Worm (Caenorhabditis elegans): Measurements from ENCODE around the gene Y44A6C.1.

Y44A6C.1 gene

ce11 chrV:20746805-20747204 is 33.1 kb downstream of the Y44A6C.1 start:
- TF ChIP-seq nhr-12 (tag; optimal IDR thresholded peaks at IDR 0.05) (no peak), pha-4 (tag; optimal IDR thresholded peaks at IDR 0.05) (peak; percentile 84)

- TF ChIP-seq mep-1 (tag; optimal IDR thresholded peaks at IDR 0.05), result no peak
- no peak for TF ChIP-seq nhr-237 (tag; optimal IDR thresholded peaks at IDR 0.05)
- TF ChIP-seq ces-1 (GFP tag; optimal IDR thresholded peaks at IDR 0.05), result no peak
- no peak for TF ChIP-seq ceh-83 (GFP tag; optimal IDR thresholded peaks at IDR 0.05)
- no peak for TF ChIP-seq nhr-28 (tag; optimal IDR thresholded peaks at IDR 0.05)
- TF ChIP-seq hlh-1 (tag; optimal IDR thresholded peaks at IDR 0.05), result no peak
- TF ChIP-seq ceh-39 (tag; optimal IDR thresholded peaks at IDR 0.05), result no peak
- no peak for TF ChIP-seq drap-1 (GFP tag; optimal IDR thresholded peaks at IDR 0.05)
- no peak for TF ChIP-seq sem-2 (GFP tag; optimal IDR thresholded peaks at IDR 0.05)
- TF ChIP-seq unc-120 (tag; optimal IDR thresholded peaks at IDR 0.05; ENCODE audit: poor library complexity, severe bottlenecking), result no peak
- no peak for TF ChIP-seq nhr-76 (tag; optimal IDR thresholded peaks at IDR 0.05)
- no peak for TF ChIP-seq lsy-2 (tag; optimal IDR thresholded peaks at IDR 0.05)
- TF ChIP-seq elt-1 (tag; optimal IDR thresholded peaks at IDR 0.05; ENCODE audit: borderline replicate concordance, insufficient read depth), result no peak
- no peak for TF ChIP-seq tbx-8 (GFP tag; optimal IDR thresholded peaks at IDR 0.05)
- no peak for TF ChIP-seq flh-1 (GFP tag; optimal IDR thresholded peaks at IDR 0.05)
- TF ChIP-seq mab-5 (tag; optimal IDR thresholded peaks at IDR 0.05), result no peak
- no peak for TF ChIP-seq bed-3 (GFP tag; optimal IDR thresholded peaks at IDR 0.05)
- TF ChIP-seq ztf-11 (tag; optimal IDR thresholded peaks at IDR 0.05), result no peak
Measured at ce11 chrV:20747964-20748363, 34.2 kb downstream of the Y44A6C.1 start.

ce11 chrV:20749098-20749497 is 35.4 kb downstream of the Y44A6C.1 start:
- no peak for TF ChIP-seq ztf-11 (tag; optimal IDR thresholded peaks at IDR 0.05)
- no peak for TF ChIP-seq ceh-39 (tag; optimal IDR thresholded peaks at IDR 0.05)
- peak; percentile 45 for TF ChIP-seq nhr-237 (tag; optimal IDR thresholded peaks at IDR 0.05)
- TF ChIP-seq lsy-2 (tag; optimal IDR thresholded peaks at IDR 0.05), result peak; percentile 73
- no peak for TF ChIP-seq ceh-83 (GFP tag; optimal IDR thresholded peaks at IDR 0.05)
- TF ChIP-seq nhr-12 (tag; optimal IDR thresholded peaks at IDR 0.05), result no peak
- TF ChIP-seq pha-4 (tag; optimal IDR thresholded peaks at IDR 0.05), result peak; percentile 100
- TF ChIP-seq lin-32 (GFP tag; optimal IDR thresholded peaks at IDR 0.05), result no peak
- no peak for TF ChIP-seq zip-8 (tag; optimal IDR thresholded peaks at IDR 0.05)
- TF ChIP-seq sem-2 (GFP tag; optimal IDR thresholded peaks at IDR 0.05), result no peak
- TF ChIP-seq drap-1 (GFP tag; optimal IDR thresholded peaks at IDR 0.05), result peak; percentile 46
- peak; percentile 2 for TF ChIP-seq mep-1 (tag; optimal IDR thresholded peaks at IDR 0.05)

DNA sequence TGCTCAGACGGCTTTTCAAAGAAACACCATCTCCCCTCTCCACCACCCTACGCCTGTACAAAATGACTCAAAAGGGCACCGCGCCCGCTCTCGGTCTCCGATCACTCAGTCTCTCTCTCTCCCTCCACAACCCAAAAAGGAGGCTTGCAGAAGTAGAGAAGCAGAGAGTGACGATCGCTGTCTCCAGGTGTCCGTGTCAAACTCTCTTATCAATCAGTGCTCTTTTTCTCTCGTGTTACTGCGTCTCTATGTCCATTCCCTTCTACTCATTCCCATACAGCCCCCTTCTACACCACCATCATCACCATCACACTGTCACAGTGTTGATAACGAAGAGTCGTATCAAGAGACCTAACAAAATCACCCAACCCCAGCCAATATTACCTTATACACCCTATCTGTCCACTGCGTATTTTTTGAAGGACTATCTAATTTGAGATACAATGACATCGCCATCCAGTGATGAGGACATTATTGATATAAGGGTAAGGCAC is 38.9 kb downstream of the Y44A6C.1 start, which contains the start of gene pha-4:
pha-4 (plus strand) TSS at position 444 of the 494 bp plus-strand sequence.
- TF ChIP-seq mls-2 (tag; optimal IDR thresholded peaks at IDR 0.05), result no peak
- TF ChIP-seq pha-4 (tag; optimal IDR thresholded peaks at IDR 0.05), result peak; percentile 93
- TF ChIP-seq elt-3 (tag; optimal IDR thresholded peaks at IDR 0.05), result no peak
- no peak for TF ChIP-seq ham-2 (GFP tag; optimal IDR thresholded peaks at IDR 0.05)
- no peak for TF ChIP-seq lin-32 (GFP tag; optimal IDR thresholded peaks at IDR 0.05)
- TF ChIP-seq lsy-2 (tag; optimal IDR thresholded peaks at IDR 0.05), result no peak

ce11 chrV:20753838-20754503 is 40.3 kb downstream of the Y44A6C.1 start:
- peak; percentile 89 for TF ChIP-seq pha-4 (tag; optimal IDR thresholded peaks at IDR 0.05)
- TF ChIP-seq lin-32 (GFP tag; optimal IDR thresholded peaks at IDR 0.05), result no peak

- TF ChIP-seq mep-1 (tag; optimal IDR thresholded peaks at IDR 0.05) (no peak), unc-39 (tag; optimal IDR thresholded peaks at IDR 0.05) (no peak), mls-2 (tag; optimal IDR thresholded peaks at IDR 0.05) (no peak), lin-13 (tag; optimal IDR thresholded peaks at IDR 0.05) (no peak), nhr-237 (tag; optimal IDR thresholded peaks at IDR 0.05) (no peak), nhr-28 (tag; optimal IDR thresholded peaks at IDR 0.05) (no peak), elt-1 (tag; optimal IDR thresholded peaks at IDR 0.05; ENCODE audit: borderline replicate concordance, insufficient read depth) (no peak), nhr-2 (tag; optimal IDR thresholded peaks at IDR 0.05) (no peak), zip-8 (tag; optimal IDR thresholded peaks at IDR 0.05) (no peak), M03D4.4 (tag; optimal IDR thresholded peaks at IDR 0.05) (no peak), ces-1 (GFP tag; optimal IDR thresholded peaks at IDR 0.05) (no peak), ceh-39 (tag; optimal IDR thresholded peaks at IDR 0.05) (no peak), sem-2 (GFP tag; optimal IDR thresholded peaks at IDR 0.05) (no peak), lsy-2 (tag; optimal IDR thresholded peaks at IDR 0.05) (no peak), nhr-76 (tag; optimal IDR thresholded peaks at IDR 0.05) (no peak), elt-3 (tag; optimal IDR thresholded peaks at IDR 0.05) (no peak)
Measured at ce11 chrV:20755494-20755893, 41.8 kb downstream of the Y44A6C.1 start.

Data from whole organism, mixed stage, embryonic.